Worm (Caenorhabditis elegans) whole organism, mixed stage, embryonic: ENCODE results near the gene try-3.

Experiments
- bed-3 ChIP-seq: fragments of 200-800 bp; sonication (Bioruptor generic); optimal IDR thresholded peaks from 3 replicates; lab custom pipeline; 2018; ENCODE audit warnings: mild to moderate bottlenecking, missing genetic modification characterization, moderate library complexity, missing compliant biosample characterization
- ces-1 ChIP-seq: fragments of 150-350 bp; optimal IDR thresholded peaks from 2 replicates; lab custom pipeline; 2014; ENCODE audit warnings: missing biosample characterization, missing genetic modification reagents, missing genetic modification characterization
- cnd-1 ChIP-seq: fragments of 200-800 bp; sonication (Bioruptor generic); optimal IDR thresholded peaks from 2 replicates; lab custom pipeline; 2018; ENCODE audit warnings: mild to moderate bottlenecking, missing genetic modification characterization, missing compliant biosample characterization
- elt-3 ChIP-seq: fragments of 150-350 bp; optimal IDR thresholded peaks from 2 replicates; lab custom pipeline; 2014; ENCODE audit warnings: missing biosample characterization, missing genetic modification characterization
- nhr-237 ChIP-seq: fragments of 150-350 bp; optimal IDR thresholded peaks from 2 replicates; lab custom pipeline; 2014; ENCODE audit warnings: missing biosample characterization, missing genetic modification characterization
- nhr-28 ChIP-seq: fragments of 150-350 bp; optimal IDR thresholded peaks from 2 replicates; lab custom pipeline; 2014; ENCODE audit warnings: missing biosample characterization, missing genetic modification characterization
- nhr-76 ChIP-seq: sonication (generic microtip); optimal IDR thresholded peaks from 2 replicates; lab custom pipeline; 2017; ENCODE audit warnings: missing biosample characterization, missing genetic modification characterization
- pha-4 ChIP-seq: fragments of 150-350 bp; optimal IDR thresholded peaks from 2 replicates; lab custom pipeline; 2018; ENCODE audit warnings: missing biosample characterization, missing genetic modification reagents, missing genetic modification characterization
- snpc-4 ChIP-seq: fragments of 150-350 bp; optimal IDR thresholded peaks from 2 replicates; lab custom pipeline; 2014; ENCODE audit warnings: missing biosample characterization, missing genetic modification characterization
- unc-62 ChIP-seq: fragments of 150-350 bp; optimal IDR thresholded peaks from 2 replicates; lab custom pipeline; 2014; ENCODE audit warnings: missing biosample characterization, missing genetic modification reagents, missing genetic modification characterization

- TF ChIP-seq ces-1 (GFP tag; lab: Kevin White, UChicago) (no peak), unc-62 (GFP tag; lab: Kevin White, UChicago) (no peak), nhr-76 (tag; lab: Kevin White, UChicago) (no peak), nhr-28 (tag; lab: Kevin White, UChicago) (no peak), pha-4 (tag; lab: Kevin White, UChicago) (no peak), nhr-237 (no peak), cnd-1 (tag; lab: Kevin White, UChicago) (no peak), elt-3 (no peak), bed-3 (GFP tag; lab: Kevin White, UChicago) (no peak), snpc-4 (tag; lab: Kevin White, UChicago) (no peak)
Measured at ce11 chrIV:6588080-6588613, 31.2 kb downstream of the try-3 start.
